Fruit fly (Drosophila melanogaster): Measurements from ENCODE around the gene CG8677.

CG8677 gene

DNA sequence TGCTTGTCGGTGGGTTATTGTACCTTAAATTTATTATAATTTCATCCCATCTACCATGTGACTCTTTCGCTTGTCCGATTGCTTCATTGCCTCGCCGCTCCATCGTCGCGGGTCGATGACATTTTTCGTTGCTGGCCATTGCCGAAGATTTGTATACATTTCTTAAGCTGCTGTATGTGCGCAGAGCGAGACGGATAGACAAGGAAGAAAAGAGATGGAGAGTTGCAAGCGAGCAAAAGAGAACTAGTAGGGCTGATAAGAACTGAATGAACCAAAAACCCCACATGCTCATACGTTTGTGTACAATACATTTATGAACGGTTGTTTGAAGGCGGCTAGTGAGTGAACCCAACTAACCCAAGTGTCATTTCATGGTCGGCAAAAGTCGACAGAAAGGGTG, 30.6 kb downstream of the CG8677 start:
- no peak for TF ChIP-seq CG3032 (tag; optimal IDR thresholded peaks at IDR 0.05)
- TF ChIP-seq vri (GFP tag; optimal IDR thresholded peaks at IDR 0.05) = peak; percentile 37
- TF ChIP-seq ss (GFP tag; optimal IDR thresholded peaks at IDR 0.05) = no peak
- TF ChIP-seq CG11902 (GFP tag; optimal IDR thresholded peaks at IDR 0.05) = no peak
- TF ChIP-seq CG4318 (GFP tag; optimal IDR thresholded peaks at IDR 0.05) = no peak
- TF ChIP-seq fkh (GFP tag; optimal IDR thresholded peaks at IDR 0.05) = peak; percentile 60
- no peak for TF ChIP-seq salr (GFP tag; optimal IDR thresholded peaks at IDR 0.05)
- no peak for TF ChIP-seq Lpt (GFP tag; optimal IDR thresholded peaks at IDR 0.05)
- peak; percentile 67 for TF ChIP-seq svp (GFP tag)

DNA sequence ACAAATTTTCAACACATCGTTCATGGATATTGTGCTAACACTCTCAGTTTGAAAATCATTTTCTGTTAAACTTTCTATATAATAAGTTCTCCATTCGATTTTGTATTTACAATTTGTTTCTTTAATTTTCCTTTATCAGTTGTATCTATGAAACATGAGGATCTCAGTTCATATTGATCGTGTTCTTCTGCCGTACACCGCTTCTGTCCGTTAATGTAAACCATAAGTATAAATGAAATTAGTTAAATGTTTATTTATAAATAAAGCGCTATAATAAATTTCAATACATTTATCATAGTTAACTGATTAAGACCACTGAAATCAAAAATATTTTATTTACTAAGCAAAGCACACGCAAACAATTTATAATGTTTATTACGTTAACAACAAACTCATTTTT, 37.9 kb downstream of the CG8677 start:
- TF ChIP-seq Hr39 (GFP tag; optimal IDR thresholded peaks at IDR 0.05) (no peak), CG34406 (GFP tag; optimal IDR thresholded peaks at IDR 0.05) (no peak)

DNA sequence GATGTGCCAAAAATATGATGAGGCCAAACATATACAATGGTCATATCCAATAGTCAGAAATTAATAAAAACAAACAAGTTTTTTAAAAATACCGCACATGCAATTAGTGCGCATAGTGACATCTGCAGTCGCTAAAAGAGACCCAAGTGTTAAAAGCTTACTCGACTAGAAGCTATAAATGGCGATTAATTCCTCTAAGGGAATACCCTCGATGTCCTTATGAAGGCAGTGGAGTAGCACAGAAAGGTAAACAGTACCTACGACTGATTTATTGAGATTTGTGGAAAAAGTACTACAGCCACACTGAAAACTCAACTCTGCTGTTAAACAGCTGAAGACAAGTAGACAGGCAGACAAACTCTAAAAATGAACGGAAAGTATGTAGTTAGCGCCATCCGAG, 39.8 kb downstream of the CG8677 start:
- no peak for TF ChIP-seq Sox15 (GFP tag; optimal IDR thresholded peaks at IDR 0.05)
- no peak for TF ChIP-seq svp (GFP tag)
- no peak for TF ChIP-seq CG8119 (GFP tag; IDR thresholded peaks at IDR 0.05)
- peak; percentile 54 for TF ChIP-seq esn (GFP tag; optimal IDR thresholded peaks at IDR 0.05)
- TF ChIP-seq Sox14 (GFP tag; optimal IDR thresholded peaks at IDR 0.05) = peak; percentile 52
- peak; percentile 33 for TF ChIP-seq topi (GFP tag; optimal IDR thresholded peaks at IDR 0.05)
- TF ChIP-seq achi (GFP tag; optimal IDR thresholded peaks at IDR 0.05) = peak; percentile 48
- peak; percentile 74 for TF ChIP-seq Eip78C (GFP tag)
- peak; percentile 41 for TF ChIP-seq CG10631 (GFP tag; optimal IDR thresholded peaks at IDR 0.05)
- TF ChIP-seq CG3032 (tag; optimal IDR thresholded peaks at IDR 0.05) = peak; percentile 8
- peak; percentile 11 for TF ChIP-seq vri (GFP tag; optimal IDR thresholded peaks at IDR 0.05)
- no peak for TF ChIP-seq Eip93F (GFP tag; optimal IDR thresholded peaks at IDR 0.05)
- TF ChIP-seq Ets96B (tag; optimal IDR thresholded peaks at IDR 0.05) = peak; percentile 32
- no peak for TF ChIP-seq CG11294 (GFP tag; IDR thresholded peaks at IDR 0.05)
- no peak for TF ChIP-seq ss (GFP tag; optimal IDR thresholded peaks at IDR 0.05)
- peak; percentile 21 for TF ChIP-seq cyc (GFP tag; optimal IDR thresholded peaks at IDR 0.05)
- peak; percentile 23 for TF ChIP-seq CG6792 (GFP tag; optimal IDR thresholded peaks at IDR 0.05)
- TF ChIP-seq Hr4 (GFP tag; optimal IDR thresholded peaks at IDR 0.05) = peak; percentile 32
- TF ChIP-seq CG10669 (GFP tag; optimal IDR thresholded peaks at IDR 0.05) = no peak
- TF ChIP-seq Hr39 (GFP tag; optimal IDR thresholded peaks at IDR 0.05) = no peak
- no peak for TF ChIP-seq Gug (GFP tag; IDR thresholded peaks at IDR 0.05)
- peak; percentile 8 for TF ChIP-seq Ets21C (GFP tag; optimal IDR thresholded peaks at IDR 0.05)
- TF ChIP-seq Blimp-1 (GFP tag; optimal IDR thresholded peaks at IDR 0.05) = no peak
- no peak for TF ChIP-seq CG3919 (GFP tag; optimal IDR thresholded peaks at IDR 0.05)
- peak; percentile 38 for TF ChIP-seq Sox102F (GFP tag; optimal IDR thresholded peaks at IDR 0.05)
- no peak for TF ChIP-seq CG6808 (GFP tag; optimal IDR thresholded peaks at IDR 0.05)
- TF ChIP-seq Smox (GFP tag; optimal IDR thresholded peaks at IDR 0.05) = peak; percentile 34
- TF ChIP-seq CG31627 (GFP tag; optimal IDR thresholded peaks at IDR 0.05) = peak; percentile 38
- peak; percentile 48 for TF ChIP-seq lz (GFP tag; optimal IDR thresholded peaks at IDR 0.05)
- no peak for TF ChIP-seq CG11902 (GFP tag; optimal IDR thresholded peaks at IDR 0.05)
- no peak for TF ChIP-seq spab (GFP tag; optimal IDR thresholded peaks at IDR 0.05)
- TF ChIP-seq CG7368 (GFP tag; optimal IDR thresholded peaks at IDR 0.05) = peak; percentile 41
- no peak for TF ChIP-seq CG8632 (GFP tag; optimal IDR thresholded peaks at IDR 0.05)
- TF ChIP-seq eg (GFP tag; IDR thresholded peaks at IDR 0.05) = no peak
- peak; percentile 24 for TF ChIP-seq Eip75B (GFP tag; optimal IDR thresholded peaks at IDR 0.05)
- TF ChIP-seq CG15336 (GFP tag; IDR thresholded peaks at IDR 0.05) = 0 out of 2 replicates have a peak, but pooled peaks have one; percentile 14
- TF ChIP-seq Met (GFP tag; optimal IDR thresholded peaks at IDR 0.05) = peak; percentile 46
- peak; percentile 33 for TF ChIP-seq OdsH (GFP tag; optimal IDR thresholded peaks at IDR 0.05)
- TF ChIP-seq CG8319 (GFP tag; optimal IDR thresholded peaks at IDR 0.05) = peak; percentile 9
- no peak for TF ChIP-seq net (GFP tag; optimal IDR thresholded peaks at IDR 0.05)
- peak; percentile 80 for TF ChIP-seq fkh (GFP tag; optimal IDR thresholded peaks at IDR 0.05)
- no peak for TF ChIP-seq salr (GFP tag; optimal IDR thresholded peaks at IDR 0.05)
- TF ChIP-seq pdm3 (GFP tag; optimal IDR thresholded peaks at IDR 0.05) = peak; percentile 45
- TF ChIP-seq CG32006 (GFP tag; optimal IDR thresholded peaks at IDR 0.05) = no peak
- TF ChIP-seq CG4318 (GFP tag; optimal IDR thresholded peaks at IDR 0.05) = no peak
- TF ChIP-seq acj6 (GFP tag; optimal IDR thresholded peaks at IDR 0.05) = peak; percentile 42

All from whole organism, prepupa.